Fruit fly (Drosophila melanogaster) whole organism, embryonic: ENCODE data around the gene KFase.

ENCODE experiments used
- Antp ChIP-seq: fragments of 200-800 bp; sonication (Bioruptor generic); optimal IDR thresholded peaks from 3 replicates; lab custom pipeline; 2016; ENCODE audit warnings: missing biosample characterization, missing genetic modification characterization
- Atf-2 ChIP-seq: fragments of 200-800 bp; sonication (Bioruptor generic); optimal IDR thresholded peaks from 2 replicates; lab custom pipeline; 2016; ENCODE audit warnings: missing biosample characterization, missing genetic modification characterization
- Atf6 ChIP-seq: fragments of 200-800 bp; sonication (Bioruptor generic); IDR thresholded peaks from 2 replicates; pipeline ENCODE4 v1.3.6; 2022; ENCODE audit warnings: missing biosample characterization, missing genetic modification characterization
- CG1024 ChIP-seq: fragments of 200-800 bp; sonication (Bioruptor generic); IDR thresholded peaks from 2 replicates; pipeline ENCODE4 v1.3.6; 2022; ENCODE audit warnings: missing biosample characterization, missing genetic modification characterization
- CG15011 ChIP-seq: fragments of 200-800 bp; sonication (Bioruptor generic); optimal IDR thresholded peaks from 3 replicates; lab custom pipeline; 2018; ENCODE audit warnings: missing biosample characterization, mild to moderate bottlenecking, missing genetic modification characterization
- CG15514 ChIP-seq: fragments of 200-800 bp; sonication (Bioruptor generic); optimal IDR thresholded peaks from 3 replicates; lab custom pipeline; 2017; ENCODE audit warnings: missing biosample characterization, missing genetic modification characterization, mild to moderate bottlenecking, moderate library complexity, missing genetic modification reagents
- CG17359 ChIP-seq: fragments of 200-800 bp; sonication (Bioruptor generic); optimal IDR thresholded peaks from 3 replicates; lab custom pipeline; 2018; ENCODE audit warnings: missing biosample characterization, mild to moderate bottlenecking, missing genetic modification characterization, moderate library complexity
- CG18262 ChIP-seq: fragments of 200-800 bp; optimal IDR thresholded peaks from 3 replicates; lab custom pipeline; 2019; ENCODE audit warnings: missing biosample characterization, mild to moderate bottlenecking, missing genetic modification characterization, moderate library complexity
- CG2202 ChIP-seq: fragments of 200-800 bp; sonication (Bioruptor generic); optimal IDR thresholded peaks from 2 replicates; lab custom pipeline; 2018; ENCODE audit warnings: missing biosample characterization, mild to moderate bottlenecking, missing genetic modification characterization
- CG2712 ChIP-seq: fragments of 200-800 bp; optimal IDR thresholded peaks from 3 replicates; lab custom pipeline; 2019; ENCODE audit warnings: missing biosample characterization, mild to moderate bottlenecking, missing genetic modification characterization, moderate library complexity
- CG30020 ChIP-seq: fragments of 200-800 bp; optimal IDR thresholded peaks from 2 replicates; lab custom pipeline; 2019; ENCODE audit warnings: missing biosample characterization, mild to moderate bottlenecking, missing genetic modification characterization, moderate library complexity
- CG3407 ChIP-seq: fragments of 200-800 bp; sonication (Bioruptor generic); optimal IDR thresholded peaks from 2 replicates; lab custom pipeline; 2018; ENCODE audit warnings: missing biosample characterization, mild to moderate bottlenecking, missing genetic modification characterization
- CG3847 ChIP-seq: fragments of 200-800 bp; sonication (Bioruptor generic); IDR thresholded peaks from 2 replicates; pipeline ENCODE4 v1.3.6; 2022; ENCODE audit warnings: missing biosample characterization, missing genetic modification characterization
- CG4404 ChIP-seq: fragments of 200-800 bp; sonication (Bioruptor generic); IDR thresholded peaks from 2 replicates; pipeline ENCODE4 v1.3.6; 2022; ENCODE audit warnings: missing biosample characterization, missing genetic modification characterization
- CG4707 ChIP-seq: fragments of 200-800 bp; sonication (Bioruptor generic); optimal IDR thresholded peaks from 2 replicates; lab custom pipeline; 2018; ENCODE audit warnings: missing biosample characterization, mild to moderate bottlenecking, missing genetic modification characterization, moderate library complexity
- CG4854 ChIP-seq: fragments of 200-800 bp; sonication (Bioruptor generic); optimal IDR thresholded peaks from 2 replicates; lab custom pipeline; 2016; ENCODE audit warnings: missing biosample characterization, missing genetic modification characterization, inconsistent platforms
- CG5245 ChIP-seq: fragments of 200-800 bp; sonication (Bioruptor generic); optimal IDR thresholded peaks from 3 replicates; lab custom pipeline; 2016; ENCODE audit warnings: missing biosample characterization, missing genetic modification characterization
- CG5953 ChIP-seq: fragments of 200-800 bp; sonication (Bioruptor generic); IDR thresholded peaks from 2 replicates; pipeline ENCODE4 v1.3.6; 2022; ENCODE audit warnings: missing biosample characterization, missing genetic modification characterization
- CG6254 ChIP-seq: fragments of 200-800 bp; sonication (Bioruptor generic); optimal IDR thresholded peaks from 3 replicates; lab custom pipeline; 2017; ENCODE audit warnings: mild to moderate bottlenecking, missing biosample characterization, missing genetic modification reagents, missing genetic modification characterization
- CG7556 ChIP-seq: fragments of 200-800 bp; sonication (Bioruptor generic); optimal IDR thresholded peaks from 2 replicates; lab custom pipeline; 2017; ENCODE audit warnings: missing biosample characterization, mild to moderate bottlenecking, missing genetic modification characterization
- CG9437 ChIP-seq: fragments of 200-800 bp; sonication (Bioruptor generic); optimal IDR thresholded peaks from 2 replicates; lab custom pipeline; 2018; ENCODE audit warnings: missing biosample characterization, mild to moderate bottlenecking, missing genetic modification characterization
- D19A ChIP-seq: fragments of 200-800 bp; optimal IDR thresholded peaks from 3 replicates; lab custom pipeline; 2019; ENCODE audit warnings: missing biosample characterization, mild to moderate bottlenecking, missing genetic modification characterization, moderate library complexity
- Doc3 ChIP-seq: fragments of 200-800 bp; sonication (Bioruptor generic); IDR thresholded peaks from 3 replicates; pipeline ENCODE4 v1.3.6; 2022; ENCODE audit warnings: missing biosample characterization, missing genetic modification characterization; ENCODE audit not compliant: partially characterized antibody
- E2f2 ChIP-seq: fragments of 200-800 bp; sonication (Bioruptor generic); IDR thresholded peaks from 2 replicates; pipeline ENCODE4 v1.3.6; 2022; ENCODE audit warnings: missing biosample characterization, missing genetic modification characterization
- H15 ChIP-seq: fragments of 200-800 bp; sonication (Bioruptor generic); IDR thresholded peaks from 3 replicates; pipeline ENCODE4 v1.3.6; 2022; ENCODE audit warnings: missing biosample characterization, missing genetic modification characterization
- MBD-R2 ChIP-seq: fragments of 200-800 bp; sonication (Bioruptor generic); IDR thresholded peaks from 2 replicates; pipeline ENCODE4 v1.3.6; 2022; ENCODE audit warnings: missing biosample characterization, missing genetic modification characterization
- NC2α ChIP-seq: fragments of 200-800 bp; sonication (Bioruptor generic); optimal IDR thresholded peaks from 2 replicates; lab custom pipeline; 2016; ENCODE audit warnings: missing biosample characterization, missing genetic modification characterization
- Neu2 ChIP-seq: fragments of 200-800 bp; sonication (Bioruptor generic); optimal IDR thresholded peaks from 3 replicates; lab custom pipeline; 2016; ENCODE audit warnings: missing biosample characterization, missing genetic modification characterization, borderline replicate concordance
- NfI ChIP-seq: fragments of 200-800 bp; sonication (Bioruptor generic); optimal IDR thresholded peaks from 3 replicates; lab custom pipeline; 2018; ENCODE audit warnings: missing biosample characterization, mild to moderate bottlenecking, missing genetic modification characterization, moderate library complexity
- Rfx ChIP-seq: fragments of 200-800 bp; sonication (Bioruptor generic); IDR thresholded peaks from 2 replicates; pipeline ENCODE4 v1.3.6; 2022; ENCODE audit warnings: missing biosample characterization, missing genetic modification characterization
- Sry-δ ChIP-seq: fragments of 200-800 bp; sonication (Bioruptor generic); optimal IDR thresholded peaks from 2 replicates; lab custom pipeline; 2016; ENCODE audit warnings: missing biosample characterization, missing genetic modification characterization
- Tbp ChIP-seq: fragments of >200 bp; optimal IDR thresholded peaks from 2 replicates; lab custom pipeline; 2018; ENCODE audit warnings: missing biosample characterization, missing genetic modification characterization
- az2 ChIP-seq: fragments of 200-800 bp; sonication (Bioruptor generic); optimal IDR thresholded peaks from 3 replicates; lab custom pipeline; 2016; ENCODE audit warnings: missing biosample characterization, missing genetic modification characterization
- da ChIP-seq: fragments of 200-800 bp; sonication (Bioruptor generic); optimal IDR thresholded peaks from 2 replicates; lab custom pipeline; 2016; ENCODE audit warnings: missing biosample characterization, missing genetic modification characterization
- danr ChIP-seq: fragments of 200-800 bp; sonication (Bioruptor generic); IDR thresholded peaks from 2 replicates; pipeline ENCODE4 v1.3.6; 2022; ENCODE audit warnings: missing biosample characterization, missing genetic modification characterization
- fd96Cb ChIP-seq: fragments of 200-800 bp; sonication (Bioruptor generic); optimal IDR thresholded peaks from 2 replicates; lab custom pipeline; 2018; ENCODE audit warnings: missing biosample characterization, mild to moderate bottlenecking, missing genetic modification characterization, moderate library complexity
- gfzf ChIP-seq: fragments of 200-800 bp; sonication (Bioruptor generic); optimal IDR thresholded peaks from 2 replicates; lab custom pipeline; 2016; ENCODE audit warnings: missing biosample characterization, mild to moderate bottlenecking, missing genetic modification characterization, moderate library complexity
- mam ChIP-seq: fragments of 200-800 bp; sonication (Bioruptor generic); optimal IDR thresholded peaks from 3 replicates; lab custom pipeline; 2016; ENCODE audit warnings: missing biosample characterization, missing genetic modification characterization
- oc ChIP-seq: fragments of 200-800 bp; sonication (Bioruptor generic); optimal IDR thresholded peaks from 2 replicates; lab custom pipeline; 2018; ENCODE audit warnings: missing biosample characterization, mild to moderate bottlenecking, missing genetic modification characterization, moderate library complexity
- pho ChIP-seq: fragments of 200-800 bp; sonication (Bioruptor generic); optimal IDR thresholded peaks from 2 replicates; lab custom pipeline; 2016; ENCODE audit warnings: missing biosample characterization, missing genetic modification characterization
- prd ChIP-seq, 3 experiments: fragments of >200 bp in 2 of 3; fragments of 200-800 bp in 1 of 3; sonication (Bioruptor generic) in 1 of 3; optimal IDR thresholded peaks in 2 of 3; IDR thresholded peaks in 1 of 3; 2 replicates in 2 of 3; 3 replicates in 1 of 3; pipeline versions ENCODE4 v1.3.6 to Lab custom; 2017 to 2022; ENCODE audit warnings: missing biosample characterization in 1 of 3, missing genetic modification characterization in 1 of 3
- psq ChIP-seq: fragments of 200-800 bp; sonication (Bioruptor generic); optimal IDR thresholded peaks from 2 replicates; lab custom pipeline; 2017; ENCODE audit warnings: missing biosample characterization, missing genetic modification characterization
- salm ChIP-seq: fragments of 200-800 bp; sonication (Bioruptor generic); optimal IDR thresholded peaks from 2 replicates; lab custom pipeline; 2018; ENCODE audit warnings: missing biosample characterization, mild to moderate bottlenecking, missing genetic modification characterization
- scrt ChIP-seq: fragments of 200-800 bp; sonication (Bioruptor generic); optimal IDR thresholded peaks from 2 replicates; lab custom pipeline; 2018; ENCODE audit warnings: missing biosample characterization, mild to moderate bottlenecking, missing genetic modification characterization, moderate library complexity
- slbo ChIP-seq: fragments of 200-800 bp; sonication (Bioruptor generic); IDR thresholded peaks from 2 replicates; pipeline ENCODE4 v1.3.6; 2022; ENCODE audit warnings: missing biosample characterization, missing genetic modification characterization
- tap ChIP-seq: fragments of 200-800 bp; optimal IDR thresholded peaks from 3 replicates; lab custom pipeline; 2019; ENCODE audit warnings: missing biosample characterization, mild to moderate bottlenecking, missing genetic modification characterization, moderate library complexity
- tgo ChIP-seq: fragments of 200-800 bp; sonication (Bioruptor generic); IDR thresholded peaks from 3 replicates; pipeline ENCODE4 v1.3.6; 2022; ENCODE audit warnings: missing biosample characterization, missing genetic modification characterization
- tin ChIP-seq: fragments of 200-800 bp; sonication (Bioruptor generic); optimal IDR thresholded peaks from 3 replicates; lab custom pipeline; 2016; ENCODE audit warnings: missing biosample characterization, missing genetic modification characterization
- wdn ChIP-seq: fragments of 200-800 bp; sonication (Bioruptor generic); IDR thresholded peaks from 2 replicates; pipeline ENCODE4 v1.3.6; 2022; ENCODE audit warnings: missing biosample characterization, missing genetic modification characterization
- yki ChIP-seq: fragments of >200 bp; optimal IDR thresholded peaks from 3 replicates; lab custom pipeline; 2018
- zen2 ChIP-seq: fragments of 200-800 bp; sonication (Bioruptor generic); IDR thresholded peaks from 3 replicates; pipeline ENCODE4 v1.3.6; 2022; ENCODE audit warnings: missing biosample characterization, missing genetic modification characterization; ENCODE audit not compliant: partially characterized antibody

KFase gene

DNA sequence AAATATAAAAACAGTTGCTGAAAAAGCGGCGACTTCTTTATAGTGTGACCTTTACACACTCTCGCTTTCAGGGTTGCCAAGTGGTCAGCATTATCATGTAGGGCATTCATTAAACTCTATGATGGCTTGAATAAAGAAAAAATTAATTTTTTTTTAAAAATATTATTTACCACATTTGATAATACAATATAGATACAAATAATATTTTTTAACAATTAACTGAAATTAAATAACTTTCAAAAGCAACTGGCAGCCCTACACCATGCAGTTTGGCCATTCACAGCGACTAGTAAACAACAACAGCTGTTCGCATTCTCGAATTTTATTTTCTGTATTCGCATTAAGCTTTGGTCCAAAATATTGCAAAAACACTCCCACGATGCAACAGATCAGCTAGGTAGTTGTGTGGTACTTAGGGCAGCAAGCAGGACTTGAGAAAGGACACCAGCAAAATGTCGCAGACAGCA is 2.3 kb upstream of the KFase start, which contains the start of the genes Phf5a and CG31638 (continued):
- TF ChIP-seq CG1024: peak; percentile 64
- TF ChIP-seq Antp (GFP tag; lab: Kevin White, UChicago): peak; percentile 44
- no peak for TF ChIP-seq CG4854 (GFP tag; lab: Kevin White, UChicago)
- peak; percentile 97 for TF ChIP-seq fd96Cb
- no peak for TF ChIP-seq CG5953
- peak; percentile 90 for TF ChIP-seq CG3847
- TF ChIP-seq Rfx (GFP tag; lab: Robert Waterston, UW): peak; percentile 76
- TF ChIP-seq CG3407 (GFP tag; lab: Kevin White, UChicago): peak; percentile 94
- peak; percentile 62 for TF ChIP-seq NfI (GFP tag; lab: Kevin White, UChicago)
- no peak for TF ChIP-seq yki (lab: Kevin White, UChicago)
- peak; percentile 94 for TF ChIP-seq danr
- TF ChIP-seq slbo: peak; percentile 96
- peak; percentile 43 for TF ChIP-seq gfzf
- TF ChIP-seq CG15011 (GFP tag; lab: Kevin White, UChicago): peak; percentile 82
- TF ChIP-seq Sry-δ: no peak
- no peak for TF ChIP-seq NC2α
- no peak for TF ChIP-seq Neu2 (GFP tag; lab: Kevin White, UChicago)
- peak; percentile 20 for TF ChIP-seq salm (tag; lab: Kevin White, UChicago)
- peak; percentile 96 for TF ChIP-seq CG18262 (tag; lab: Kevin White, UChicago)
- TF ChIP-seq oc (tag; lab: Kevin White, UChicago): peak; percentile 91
- TF ChIP-seq Tbp (GFP tag; lab: Kevin White, UChicago): no peak
- TF ChIP-seq D19A: peak; percentile 54
- peak; percentile 66; the same call in 1 of the 2 replicates for TF ChIP-seq E2f2 (GFP tag; lab: Robert Waterston, UW)
- TF ChIP-seq CG17359 (tag; lab: Kevin White, UChicago): peak; percentile 99
- TF ChIP-seq Atf-2 (GFP tag; lab: Kevin White, UChicago): no peak
- peak; percentile 88 for TF ChIP-seq scrt (GFP tag; lab: Kevin White, UChicago)
- peak; percentile 90 for TF ChIP-seq CG2202 (tag; lab: Kevin White, UChicago)
- peak; percentile 68; the same call in 1 of the 2 replicates for TF ChIP-seq Atf6 (GFP tag; lab: Robert Waterston, UW)
- TF ChIP-seq CG4404 (GFP tag; lab: Robert Waterston, UW): peak; percentile 97
- TF ChIP-seq pho (GFP tag; lab: Kevin White, UChicago): no peak
- peak; percentile 87 for TF ChIP-seq CG9437 (GFP tag; lab: Kevin White, UChicago)
- TF ChIP-seq CG5245 (GFP tag; lab: Kevin White, UChicago): peak; percentile 39
- TF ChIP-seq prd (optimal IDR thresholded peaks at IDR 0.05; lab: Kevin White, UChicago): no peak
- peak; percentile 99 for TF ChIP-seq prd (GFP tag; IDR thresholded peaks at IDR 0.05; lab: Robert Waterston, UW)
- peak; percentile 71 for TF ChIP-seq tgo (GFP tag; lab: Robert Waterston, UW)
- peak; percentile 90 for TF ChIP-seq CG7556
- TF ChIP-seq CG15514: peak; percentile 87
- peak; percentile 90 for TF ChIP-seq az2 (GFP tag; lab: Kevin White, UChicago)
- TF ChIP-seq H15 (GFP tag; lab: Robert Waterston, UW): peak; percentile 96
- TF ChIP-seq MBD-R2 (GFP tag; lab: Robert Waterston, UW): peak; percentile 90
- peak; percentile 81 for TF ChIP-seq mam (GFP tag; lab: Kevin White, UChicago)
- TF ChIP-seq CG30020 (tag; lab: Kevin White, UChicago): peak; percentile 58
- TF ChIP-seq wdn (GFP tag; lab: Robert Waterston, UW): peak; percentile 82
- TF ChIP-seq CG4707 (GFP tag; lab: Kevin White, UChicago): peak; percentile 49
- no peak for TF ChIP-seq Doc3 (GFP tag; lab: Robert Waterston, UW)
- peak; percentile 91 for TF ChIP-seq tin (GFP tag; lab: Kevin White, UChicago)
- peak; percentile 90 for TF ChIP-seq CG6254 (GFP tag; lab: Kevin White, UChicago)
- TF ChIP-seq da (GFP tag; lab: Kevin White, UChicago): no peak
- peak; percentile 98 for TF ChIP-seq CG2712
- TF ChIP-seq psq (GFP tag; lab: Kevin White, UChicago): peak; percentile 36
- TF ChIP-seq zen2 (GFP tag; lab: Robert Waterston, UW): no peak
- peak; percentile 93 for TF ChIP-seq tap (tag; lab: Kevin White, UChicago)
